Worm (Caenorhabditis elegans): ENCODE data around the gene K01A12.4.

ce11 chrX:8604160-8604559 is 6.5 kb upstream of the K01A12.4 start:
- TF ChIP-seq ref-1 (GFP tag; conservative IDR thresholded peaks at IDR 0.05), result no peak
- TF ChIP-seq ztf-29 (GFP tag; IDR thresholded peaks at IDR 0.05), result no peak
- TF ChIP-seq cog-1 (tag; optimal IDR thresholded peaks at IDR 0.05), result no peak
- no peak for TF ChIP-seq med-1 (GFP tag; optimal IDR thresholded peaks at IDR 0.05; ENCODE audit: insufficient read depth)
- TF ChIP-seq flt-1 (GFP tag; IDR thresholded peaks at IDR 0.05), result no peak
- no peak for TF ChIP-seq ztf-23 (GFP tag; IDR thresholded peaks at IDR 0.05)
- no peak for TF ChIP-seq tab-1 (GFP tag; IDR thresholded peaks at IDR 0.05)
- TF ChIP-seq klf-2 (GFP tag; conservative IDR thresholded peaks at IDR 0.05), result no peak

Data from whole organism, midembryonic.